Worm (Caenorhabditis elegans): Measurements from ENCODE around the gene rib-2.
A peak's percentile ranks its signal among the peaks of the same experiment; 100 is the strongest.
"Not testable (repeated sequence)": the region's sequence is repeated elsewhere in the genome, so short reads cannot be mapped to it uniquely, and the experiment has no call there.

rib-2 gene

ce11 chrIII:10747620-10748479 lies 5.2 kb downstream of the rib-2 start, which contains the start of the genes ran-1 and dkc-1 (continued):
- TF ChIP-seq ceh-82 (tag; optimal IDR thresholded peaks at IDR 0.05), result no peak
- TF ChIP-seq F13H6.1 (tag; optimal IDR thresholded peaks at IDR 0.05), result peak; percentile 43
- peak; percentile 29 for TF ChIP-seq sem-4 (tag; optimal IDR thresholded peaks at IDR 0.05)
- no peak for TF ChIP-seq zag-1 (tag; optimal IDR thresholded peaks at IDR 0.05)
- TF ChIP-seq snpc-4 (tag; optimal IDR thresholded peaks at IDR 0.05), result no peak
- TF ChIP-seq unc-55 (GFP tag; optimal IDR thresholded peaks at IDR 0.05), result peak; percentile 90

- TF ChIP-seq Y55F3AM.14 (GFP tag; optimal IDR thresholded peaks at IDR 0.05); sma-9 (GFP tag; optimal IDR thresholded peaks at IDR 0.05); sma-9 (tag; optimal IDR thresholded peaks at IDR 0.05); fos-1 (tag; optimal IDR thresholded peaks at IDR 0.05): not testable (repeated sequence)
These were observed 7.4 kb downstream of the rib-2 start, which contains the start of gene enu-3.6 for ce11 chrIII:10750043-10750442. TSS of gene enu-3.6 (plus strand) at chrIII:10750434.

ce11 chrIII:10754379-10754778 lies 11.8 kb downstream of the rib-2 start:
- peak; percentile 66 for TF ChIP-seq gmeb-1 (tag; optimal IDR thresholded peaks at IDR 0.05)
- TF ChIP-seq fos-1 (tag; optimal IDR thresholded peaks at IDR 0.05), result no peak

- TF ChIP-seq dmd-4 (tag; optimal IDR thresholded peaks at IDR 0.05) (no peak), F13H6.1 (tag; optimal IDR thresholded peaks at IDR 0.05) (no peak), mab-5 (tag; optimal IDR thresholded peaks at IDR 0.05) (no peak), alr-1 (tag; optimal IDR thresholded peaks at IDR 0.05) (no peak), nhr-11 (tag; optimal IDR thresholded peaks at IDR 0.05) (no peak)
These were observed 13.0 kb downstream of the rib-2 start, which contains the start of gene hpl-2 for ce11 chrIII:10755480-10756066. TSS of gene hpl-2 (minus strand) at chrIII:10755530.

ce11 chrIII:10757540-10757939 lies 14.9 kb downstream of the rib-2 start, which contains the start of gene rnf-113:
TSS of gene rnf-113 (minus strand) at chrIII:10757640.
- TF ChIP-seq mdl-1 (tag; optimal IDR thresholded peaks at IDR 0.05) (no peak), peb-1 (tag; optimal IDR thresholded peaks at IDR 0.05) (no peak), nhr-12 (tag; optimal IDR thresholded peaks at IDR 0.05) (no peak), C34F6.9 (tag; optimal IDR thresholded peaks at IDR 0.05) (no peak), elt-1 (tag; optimal IDR thresholded peaks at IDR 0.05) (no peak), sma-3 (GFP tag; optimal IDR thresholded peaks at IDR 0.05) (no peak), lsy-2 (tag; optimal IDR thresholded peaks at IDR 0.05) (no peak), lin-11 (tag; optimal IDR thresholded peaks at IDR 0.05) (no peak), alr-1 (tag; optimal IDR thresholded peaks at IDR 0.05) (no peak), ztf-11 (tag; optimal IDR thresholded peaks at IDR 0.05) (no peak), gmeb-1 (tag; optimal IDR thresholded peaks at IDR 0.05) (no peak), mbf-1 (tag; optimal IDR thresholded peaks at IDR 0.05) (no peak), unc-62 (GFP tag; optimal IDR thresholded peaks at IDR 0.05) (no peak), blmp-1 (tag; optimal IDR thresholded peaks at IDR 0.05; ENCODE audit: insufficient read depth) (no peak), nhr-25 (tag; optimal IDR thresholded peaks at IDR 0.05) (no peak), nhr-129 (tag; optimal IDR thresholded peaks at IDR 0.05) (no peak), ZK546.5 (tag; optimal IDR thresholded peaks at IDR 0.05) (no peak)

- no peak for TF ChIP-seq unc-55 (GFP tag; optimal IDR thresholded peaks at IDR 0.05)
- TF ChIP-seq nhr-12 (tag; optimal IDR thresholded peaks at IDR 0.05), result no peak
- no peak for TF ChIP-seq zag-1 (tag; optimal IDR thresholded peaks at IDR 0.05)
- TF ChIP-seq ztf-1 (GFP tag; conservative IDR thresholded peaks at IDR 0.05), result no peak
- TF ChIP-seq nhr-23 (tag; optimal IDR thresholded peaks at IDR 0.05), result no peak
- no peak for TF ChIP-seq mdl-1 (tag; optimal IDR thresholded peaks at IDR 0.05)
- TF ChIP-seq ztf-4 (tag; optimal IDR thresholded peaks at IDR 0.05), result no peak
- TF ChIP-seq gmeb-1 (tag; optimal IDR thresholded peaks at IDR 0.05), result no peak
- TF ChIP-seq mbf-1 (tag; optimal IDR thresholded peaks at IDR 0.05), result no peak
- no peak for TF ChIP-seq alr-1 (tag; optimal IDR thresholded peaks at IDR 0.05)
- TF ChIP-seq Y55F3AM.14 (GFP tag; optimal IDR thresholded peaks at IDR 0.05), result no peak
- no peak for TF ChIP-seq nhr-77 (tag; optimal IDR thresholded peaks at IDR 0.05)
- no peak for TF ChIP-seq F13H6.1 (tag; optimal IDR thresholded peaks at IDR 0.05)
- TF ChIP-seq unc-39 (tag; optimal IDR thresholded peaks at IDR 0.05), result no peak
- no peak for TF ChIP-seq snpc-4 (tag; optimal IDR thresholded peaks at IDR 0.05)
- TF ChIP-seq sem-4 (tag; optimal IDR thresholded peaks at IDR 0.05), result no peak
These were observed 15.8 kb downstream of the rib-2 start, which contains the start of gene K01G5.10 for ce11 chrIII:10758422-10758821. TSS of gene K01G5.10 (minus strand) at chrIII:10758522.
